Fruit fly (Drosophila melanogaster) whole organism: ENCODE results near the gene CG17612.

ENCODE experiments used
- CG8478 ChIP-seq: fragments of >200 bp; optimal IDR thresholded peaks from 2 replicates; lab custom pipeline; 2018; ENCODE audit warnings: inconsistent platforms
- Dll ChIP-seq: fragments of >200 bp; optimal IDR thresholded peaks from 2 replicates; lab custom pipeline; 2017
- EcR ChIP-seq, 2 experiments: fragments of >200 bp; optimal IDR thresholded peaks; 2 replicates each; lab custom pipeline; 2017; ENCODE audit warnings: missing biosample characterization in 2 of 2, missing genetic modification characterization in 2 of 2, missing genetic modification reagents in 2 of 2
- pan ChIP-seq: fragments of >200 bp; optimal IDR thresholded peaks from 2 replicates; lab custom pipeline; 2017
- psq ChIP-seq: fragments of >200 bp; optimal IDR thresholded peaks from 2 replicates; lab custom pipeline; 2017
- usp ChIP-seq: fragments of >200 bp; optimal IDR thresholded peaks from 2 replicates; lab custom pipeline; 2017; ENCODE audit warnings: missing biosample characterization, missing genetic modification characterization, mixed read lengths

Gene CG17612

dm6 chr2L:4382522-4382921 lies at the start of gene CG17612:
Gene CG17612, minus strand, starts transcription at chr2L:4382735.
- TF ChIP-seq EcR (GFP tag; optimal IDR thresholded peaks at IDR 0.05; lab: Kevin White, UChicago): no peak
- no peak for TF ChIP-seq CG8478 (lab: Kevin White, UChicago)
- TF ChIP-seq Dll (lab: Kevin White, UChicago): no peak
- no peak for TF ChIP-seq psq (lab: Kevin White, UChicago)
- no peak for TF ChIP-seq pan
- no peak for TF ChIP-seq usp (GFP tag; lab: Kevin White, UChicago)

dm6 chr2L:4422154-4422553 lies 39.6 kb upstream of the CG17612 start:
- TF ChIP-seq psq (lab: Kevin White, UChicago) (no peak), usp (GFP tag; lab: Kevin White, UChicago) (no peak), Dll (lab: Kevin White, UChicago) (no peak), CG8478 (lab: Kevin White, UChicago) (no peak), EcR (GFP tag; optimal IDR thresholded peaks at IDR 0.05; lab: Kevin White, UChicago) (no peak), pan (no peak)

dm6 chr2L:4418819-4419218 lies 36.3 kb upstream of the CG17612 start:
- no peak for TF ChIP-seq CG8478 (lab: Kevin White, UChicago)
- TF ChIP-seq EcR (GFP tag; optimal IDR thresholded peaks at IDR 0.05; lab: Kevin White, UChicago): no peak
- no peak for TF ChIP-seq Dll (lab: Kevin White, UChicago)
- TF ChIP-seq psq (lab: Kevin White, UChicago): no peak
- no peak for TF ChIP-seq usp (GFP tag; lab: Kevin White, UChicago)
- no peak for TF ChIP-seq pan

DNA sequence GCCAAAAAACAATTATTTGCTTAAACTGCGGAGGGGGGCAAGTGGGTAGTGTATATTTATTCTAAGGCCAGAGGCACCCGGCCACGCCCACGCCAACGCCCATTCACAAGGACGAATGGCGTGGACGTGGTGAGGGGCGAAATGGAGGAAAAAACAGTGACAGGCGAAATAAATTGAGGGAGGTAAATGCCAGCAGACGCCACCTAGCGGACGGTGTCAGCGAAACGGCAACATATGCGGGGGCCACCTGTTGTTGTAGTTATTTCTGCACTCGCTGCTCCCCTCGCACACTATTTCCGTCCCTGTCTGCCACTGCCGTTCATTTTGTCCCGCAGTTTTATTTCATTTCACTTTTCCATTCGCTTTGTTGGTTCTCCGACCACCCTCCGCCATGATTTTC lies 35.4 kb upstream of the CG17612 start:
- TF ChIP-seq usp (GFP tag; lab: Kevin White, UChicago) (no peak), psq (lab: Kevin White, UChicago) (no peak), Dll (lab: Kevin White, UChicago) (no peak), pan (no peak), EcR (GFP tag; optimal IDR thresholded peaks at IDR 0.05; lab: Kevin White, UChicago) (no peak), CG8478 (lab: Kevin White, UChicago) (no peak)

DNA sequence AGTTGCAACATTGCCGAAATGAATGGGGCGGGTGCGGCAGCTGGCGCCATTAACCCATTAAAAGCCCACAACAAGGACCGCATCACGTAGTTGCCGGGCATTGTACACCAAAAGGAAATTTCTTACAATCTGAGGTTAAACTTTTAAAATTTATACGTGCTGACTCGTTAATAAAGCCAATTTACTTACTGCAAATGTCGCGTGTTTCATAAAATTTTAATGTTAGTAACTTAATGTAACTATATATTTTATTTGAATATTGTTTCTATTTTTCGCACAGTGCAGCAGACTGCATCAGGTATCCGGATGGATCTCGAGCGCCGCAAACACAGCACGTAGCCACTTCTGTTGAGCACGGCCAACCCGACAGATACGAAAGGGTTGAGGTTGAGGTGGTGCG lies 34.4 kb upstream of the CG17612 start:
- TF ChIP-seq pan: no peak
- TF ChIP-seq usp (GFP tag; lab: Kevin White, UChicago): no peak
- TF ChIP-seq EcR (GFP tag; optimal IDR thresholded peaks at IDR 0.05; lab: Kevin White, UChicago): no peak

DNA sequence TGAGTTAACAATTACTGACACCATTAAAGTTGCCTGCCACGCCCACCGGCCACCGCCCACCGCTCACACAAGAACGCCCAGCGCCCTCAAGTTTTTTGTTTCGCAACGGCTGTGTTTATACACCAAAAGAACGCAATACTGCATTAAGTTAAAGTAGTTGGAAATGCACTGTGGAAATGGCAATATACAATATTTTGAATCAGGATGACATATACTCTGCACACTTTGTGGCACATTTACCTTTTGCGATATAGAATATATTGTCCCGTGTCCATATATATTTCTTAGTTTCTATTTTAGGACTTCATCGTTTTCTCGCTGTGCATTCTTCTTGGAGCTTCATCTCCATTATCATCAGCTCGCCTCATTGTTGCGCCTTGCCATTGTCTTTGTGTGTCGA lies 33.6 kb upstream of the CG17612 start:
- TF ChIP-seq pan (no peak), usp (GFP tag; lab: Kevin White, UChicago) (no peak), CG8478 (lab: Kevin White, UChicago) (no peak), Dll (lab: Kevin White, UChicago) (no peak), EcR (GFP tag; optimal IDR thresholded peaks at IDR 0.05; lab: Kevin White, UChicago) (no peak)

DNA sequence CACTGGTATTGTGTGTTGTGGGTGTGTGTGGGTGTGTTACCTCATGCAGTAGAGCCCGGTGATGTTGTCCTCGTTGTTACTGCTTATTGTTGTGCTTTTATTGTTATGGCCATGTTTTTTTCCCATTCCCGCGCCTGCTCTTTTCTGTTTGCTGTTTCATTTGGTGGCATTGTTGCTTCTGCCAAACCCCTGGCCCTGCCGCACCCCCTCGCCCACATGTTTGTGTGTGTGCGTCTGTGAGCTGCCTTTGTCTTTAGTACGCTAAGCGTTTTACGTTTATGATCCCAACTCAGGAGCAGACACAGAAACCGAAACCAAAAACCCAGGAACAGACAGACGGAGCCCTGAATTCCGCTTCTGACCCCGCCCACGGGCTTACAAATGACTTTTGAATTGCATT lies 31.5 kb upstream of the CG17612 start:
- TF ChIP-seq psq (lab: Kevin White, UChicago): no peak
- no peak for TF ChIP-seq usp (GFP tag; lab: Kevin White, UChicago)
- TF ChIP-seq EcR (GFP tag; optimal IDR thresholded peaks at IDR 0.05; lab: Kevin White, UChicago): no peak
- TF ChIP-seq Dll (lab: Kevin White, UChicago): no peak
- TF ChIP-seq pan: no peak
- TF ChIP-seq CG8478 (lab: Kevin White, UChicago): no peak

DNA sequence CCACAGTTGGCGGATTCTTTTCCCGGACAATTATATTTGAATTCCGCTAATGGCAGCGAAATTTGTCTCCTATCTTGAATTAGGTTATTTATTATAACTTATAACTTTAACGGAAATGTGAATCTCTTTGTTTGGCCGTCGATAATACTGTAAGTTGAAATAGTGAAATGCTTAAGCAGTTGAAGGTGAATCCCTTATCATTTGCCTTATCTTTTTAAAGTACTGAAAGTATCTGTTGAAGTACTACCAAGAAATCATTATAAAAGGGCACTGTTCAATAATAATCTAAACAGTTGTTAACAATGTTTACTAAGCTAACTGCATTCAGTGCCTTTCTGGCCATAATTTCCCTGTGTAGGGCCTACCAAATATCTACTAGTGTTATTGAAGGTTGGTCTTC lies 28.3 kb upstream of the CG17612 start, which contains the start of gene CG43055:
TSS of gene CG43055 (plus strand) at position 301 of the 400 bp plus-strand sequence.
- no peak for TF ChIP-seq Dll (lab: Kevin White, UChicago)
- no peak for TF ChIP-seq psq (lab: Kevin White, UChicago)
- no peak for TF ChIP-seq pan
- no peak for TF ChIP-seq EcR (GFP tag; optimal IDR thresholded peaks at IDR 0.05; lab: Kevin White, UChicago)
- no peak for TF ChIP-seq usp (GFP tag; lab: Kevin White, UChicago)
- no peak for TF ChIP-seq CG8478 (lab: Kevin White, UChicago)

- TF ChIP-seq pan: no peak
- TF ChIP-seq EcR (GFP tag; optimal IDR thresholded peaks at IDR 0.05; lab: Kevin White, UChicago): no peak
- no peak for TF ChIP-seq CG8478 (lab: Kevin White, UChicago)
- no peak for TF ChIP-seq usp (GFP tag; lab: Kevin White, UChicago)
- no peak for TF ChIP-seq psq (lab: Kevin White, UChicago)
- TF ChIP-seq Dll (lab: Kevin White, UChicago): no peak
Measured at dm6 chr2L:4403013-4403604, 20.6 kb upstream of the CG17612 start, which contains the start of gene Dim1. Gene Dim1, plus strand, starts transcription at chr2L:4403251.

DNA sequence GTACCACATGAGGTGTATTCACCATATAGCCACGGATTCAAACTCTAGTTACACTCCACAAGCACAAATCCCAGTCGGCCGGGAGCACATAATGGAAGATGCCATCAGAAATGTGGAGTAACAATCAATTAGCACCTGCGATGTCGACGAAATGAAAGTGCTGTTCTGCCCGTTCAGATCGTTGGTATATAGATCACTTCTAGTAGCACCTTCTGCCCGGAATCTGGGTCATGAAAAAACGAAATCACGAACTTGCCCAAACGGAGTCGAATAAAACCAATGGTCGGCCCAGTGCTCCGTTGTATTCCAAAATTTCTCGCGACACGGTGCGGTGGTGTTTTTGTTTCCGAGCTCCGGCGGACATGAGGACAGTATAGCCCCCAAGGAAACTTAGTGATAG lies 18.1 kb upstream of the CG17612 start, which contains the start of gene CG33003:
TSS of gene CG33003 (plus strand) at position 301 of the 400 bp plus-strand sequence.
- TF ChIP-seq pan: no peak
- TF ChIP-seq CG8478 (lab: Kevin White, UChicago): no peak
- TF ChIP-seq usp (GFP tag; lab: Kevin White, UChicago): no peak
- no peak for TF ChIP-seq EcR (GFP tag; optimal IDR thresholded peaks at IDR 0.05; lab: Kevin White, UChicago)
- TF ChIP-seq psq (lab: Kevin White, UChicago): no peak

DNA sequence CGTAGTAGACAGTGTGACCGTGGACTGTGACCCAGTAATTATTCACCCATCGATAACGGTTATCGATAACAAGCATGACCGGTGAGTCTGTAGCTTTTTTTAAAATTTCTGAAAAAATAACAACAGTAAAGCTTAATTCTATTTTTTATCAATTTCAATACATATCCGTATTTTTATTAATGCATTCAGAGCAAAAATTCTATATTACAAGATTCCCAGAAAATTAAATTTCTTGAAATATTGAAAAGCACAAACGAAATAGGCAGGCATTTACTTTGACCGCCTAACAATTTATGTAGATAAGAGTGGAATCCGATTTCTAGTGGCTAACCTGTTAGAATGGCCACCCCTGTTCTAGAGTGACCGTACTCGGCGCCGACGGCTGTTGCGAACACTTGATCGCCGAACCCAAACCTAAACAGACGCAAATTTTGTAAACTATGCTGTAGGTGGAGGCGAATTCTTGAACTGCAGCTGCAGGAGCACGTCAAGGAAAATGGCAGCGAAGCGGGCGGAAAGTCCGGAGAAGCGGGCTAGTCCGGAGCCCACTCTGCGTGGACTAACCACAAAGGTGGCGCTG lies 11.4 kb upstream of the CG17612 start, which contains the start of gene CG3652:
TSS of gene CG3652 (minus strand) at position 35 of the 580 bp plus-strand sequence.
- TF ChIP-seq usp (GFP tag; lab: Kevin White, UChicago) (no peak), EcR (GFP tag; optimal IDR thresholded peaks at IDR 0.05; lab: Kevin White, UChicago) (no peak), pan (no peak), CG8478 (lab: Kevin White, UChicago) (no peak), psq (lab: Kevin White, UChicago) (no peak)
